Fruit fly (Drosophila melanogaster) whole organism, prepupa: ENCODE data around the gene CG12316.

ENCODE experiments used
- Blimp-1 ChIP-seq: fragments of 200-800 bp; sonication (Bioruptor generic); optimal IDR thresholded peaks from 3 replicates; lab custom pipeline; 2017; ENCODE audit warnings: missing biosample characterization, missing genetic modification characterization, mild to moderate bottlenecking, moderate library complexity, missing genetic modification reagents
- CG10631 ChIP-seq: fragments of 200-800 bp; sonication (Bioruptor generic); optimal IDR thresholded peaks from 2 replicates; lab custom pipeline; 2016; ENCODE audit warnings: missing biosample characterization, missing genetic modification characterization
- CG10669 ChIP-seq: fragments of 200-800 bp; sonication (Bioruptor generic); optimal IDR thresholded peaks from 3 replicates; lab custom pipeline; 2018; ENCODE audit warnings: missing biosample characterization, mild to moderate bottlenecking, missing genetic modification characterization, moderate library complexity
- CG11294 ChIP-seq: fragments of 200-800 bp; sonication (Bioruptor generic); IDR thresholded peaks from 2 replicates; pipeline ENCODE4 v1.3.6; 2022; ENCODE audit warnings: missing biosample characterization, missing genetic modification characterization
- CG11902 ChIP-seq: fragments of 200-800 bp; sonication (Bioruptor generic); optimal IDR thresholded peaks from 3 replicates; lab custom pipeline; 2016; ENCODE audit warnings: missing biosample characterization, missing genetic modification characterization
- CG1621 ChIP-seq: fragments of 200-800 bp; sonication (Bioruptor generic); optimal IDR thresholded peaks from 3 replicates; lab custom pipeline; 2018; ENCODE audit warnings: missing biosample characterization, mild to moderate bottlenecking, missing genetic modification characterization
- CG16779 ChIP-seq: fragments of 200-800 bp; sonication (Bioruptor generic); optimal IDR thresholded peaks from 3 replicates; lab custom pipeline; 2017; ENCODE audit warnings: missing biosample characterization, mild to moderate bottlenecking, missing genetic modification characterization
- CG3032 ChIP-seq: fragments of 200-800 bp; optimal IDR thresholded peaks from 2 replicates; lab custom pipeline; 2019; ENCODE audit warnings: missing biosample characterization, mild to moderate bottlenecking, missing genetic modification characterization, moderate library complexity
- CG31627 ChIP-seq: fragments of 200-800 bp; sonication (Bioruptor generic); optimal IDR thresholded peaks from 3 replicates; lab custom pipeline; 2016; ENCODE audit warnings: missing biosample characterization, missing genetic modification characterization
- CG32006 ChIP-seq: fragments of 200-800 bp; sonication (Bioruptor generic); optimal IDR thresholded peaks from 3 replicates; lab custom pipeline; 2017; ENCODE audit warnings: missing biosample characterization, mild to moderate bottlenecking, missing genetic modification characterization
- CG34406 ChIP-seq: fragments of 200-800 bp; sonication (Bioruptor generic); optimal IDR thresholded peaks from 3 replicates; lab custom pipeline; 2016; ENCODE audit warnings: missing biosample characterization, missing genetic modification characterization
- CG6276 ChIP-seq: fragments of 200-800 bp; sonication (Bioruptor generic); optimal IDR thresholded peaks from 2 replicates; lab custom pipeline; 2017; ENCODE audit warnings: missing biosample characterization, mild to moderate bottlenecking, missing genetic modification characterization
- CG6792 ChIP-seq: fragments of 200-800 bp; sonication (Bioruptor generic); optimal IDR thresholded peaks from 3 replicates; lab custom pipeline; 2016; ENCODE audit warnings: missing biosample characterization, missing genetic modification characterization
- CG6808 ChIP-seq: fragments of 200-800 bp; sonication (Bioruptor generic); optimal IDR thresholded peaks from 3 replicates; lab custom pipeline; 2017; ENCODE audit warnings: missing biosample characterization, missing genetic modification characterization, mild to moderate bottlenecking, moderate library complexity, missing genetic modification reagents
- CG6854 ChIP-seq: fragments of 200-800 bp; sonication (Bioruptor generic); optimal IDR thresholded peaks from 2 replicates; lab custom pipeline; 2017; ENCODE audit warnings: missing biosample characterization, mild to moderate bottlenecking, missing genetic modification characterization
- CG7368 ChIP-seq: fragments of 200-800 bp; sonication (Bioruptor generic); optimal IDR thresholded peaks from 3 replicates; lab custom pipeline; 2016; ENCODE audit warnings: missing biosample characterization, missing genetic modification characterization
- CG8119 ChIP-seq: fragments of 200-800 bp; sonication (Bioruptor generic); IDR thresholded peaks from 3 replicates; pipeline ENCODE4 v1.3.6; 2022; ENCODE audit warnings: missing biosample characterization, missing genetic modification characterization
- CG8319 ChIP-seq: fragments of 200-800 bp; sonication (Bioruptor generic); optimal IDR thresholded peaks from 3 replicates; lab custom pipeline; 2016; ENCODE audit warnings: missing biosample characterization, missing genetic modification characterization
- CG8632 ChIP-seq: fragments of 200-800 bp; sonication (Bioruptor generic); optimal IDR thresholded peaks from 3 replicates; lab custom pipeline; 2016; ENCODE audit warnings: missing biosample characterization, missing genetic modification characterization
- Eip75B ChIP-seq: fragments of 200-800 bp; sonication (Bioruptor generic); optimal IDR thresholded peaks from 3 replicates; lab custom pipeline; 2016; ENCODE audit warnings: missing biosample characterization, missing genetic modification characterization
- Eip78C ChIP-seq: fragments of 200-800 bp; sonication (Bioruptor generic); peaks from one replicate; lab custom pipeline; 2016; ENCODE audit warnings: missing biosample characterization, missing genetic modification characterization
- Eip93F ChIP-seq: fragments of 200-800 bp; sonication (Bioruptor generic); optimal IDR thresholded peaks from 2 replicates; lab custom pipeline; 2016; ENCODE audit warnings: missing biosample characterization, mild to moderate bottlenecking, missing genetic modification characterization
- Ets21C ChIP-seq: fragments of 200-800 bp; sonication (Bioruptor generic); optimal IDR thresholded peaks from 3 replicates; lab custom pipeline; 2016; ENCODE audit warnings: missing biosample characterization, missing genetic modification characterization
- Gug ChIP-seq: fragments of 200-800 bp; sonication (Bioruptor generic); IDR thresholded peaks from 2 replicates; pipeline ENCODE4 v1.3.6; 2022; ENCODE audit warnings: missing biosample characterization, missing genetic modification characterization
- Hr38 ChIP-seq: sonication (Bioruptor generic); optimal IDR thresholded peaks from 2 replicates; lab custom pipeline; 2016; ENCODE audit warnings: missing biosample characterization, missing genetic modification characterization
- Hr39 ChIP-seq: fragments of 200-800 bp; sonication (Bioruptor generic); optimal IDR thresholded peaks from 2 replicates; lab custom pipeline; 2016; ENCODE audit warnings: missing biosample characterization, missing genetic modification characterization
- Met ChIP-seq: fragments of 200-800 bp; sonication (Bioruptor generic); optimal IDR thresholded peaks from 3 replicates; lab custom pipeline; 2016; ENCODE audit warnings: missing biosample characterization, missing genetic modification characterization
- OdsH ChIP-seq: fragments of 200-800 bp; sonication (Bioruptor generic); optimal IDR thresholded peaks from 3 replicates; lab custom pipeline; 2016; ENCODE audit warnings: missing biosample characterization, missing genetic modification characterization
- Smox ChIP-seq: fragments of 200-800 bp; sonication (Bioruptor generic); optimal IDR thresholded peaks from 3 replicates; lab custom pipeline; 2016; ENCODE audit warnings: missing biosample characterization, missing genetic modification characterization
- Sox14 ChIP-seq: fragments of 200-800 bp; sonication (Bioruptor generic); optimal IDR thresholded peaks from 3 replicates; lab custom pipeline; 2016; ENCODE audit warnings: missing biosample characterization, missing genetic modification characterization
- Sox15 ChIP-seq: fragments of 200-800 bp; sonication (Bioruptor generic); optimal IDR thresholded peaks from 3 replicates; lab custom pipeline; 2016; ENCODE audit warnings: missing biosample characterization, missing genetic modification characterization
- acj6 ChIP-seq: fragments of 200-800 bp; sonication (Bioruptor generic); optimal IDR thresholded peaks from 3 replicates; lab custom pipeline; 2016; ENCODE audit warnings: missing biosample characterization, missing genetic modification characterization
- cyc ChIP-seq: fragments of 200-800 bp; sonication (Bioruptor generic); optimal IDR thresholded peaks from 3 replicates; lab custom pipeline; 2016; ENCODE audit warnings: missing biosample characterization, missing genetic modification characterization
- dac ChIP-seq: fragments of 200-800 bp; sonication (Bioruptor generic); optimal IDR thresholded peaks from 2 replicates; lab custom pipeline; 2017; ENCODE audit warnings: missing biosample characterization, mild to moderate bottlenecking, missing genetic modification characterization
- dsx ChIP-seq: fragments of 200-800 bp; optimal IDR thresholded peaks from 3 replicates; lab custom pipeline; 2019; ENCODE audit warnings: missing biosample characterization, mild to moderate bottlenecking, missing genetic modification characterization, moderate library complexity; ENCODE audit not compliant: poor library complexity, severe bottlenecking
- esn ChIP-seq: fragments of 200-800 bp; sonication (Bioruptor generic); optimal IDR thresholded peaks from 2 replicates; lab custom pipeline; 2016; ENCODE audit warnings: missing biosample characterization, mild to moderate bottlenecking, missing genetic modification characterization, moderate library complexity
- fd59A ChIP-seq: fragments of 200-800 bp; sonication (Bioruptor generic); optimal IDR thresholded peaks from 2 replicates; lab custom pipeline; 2017; ENCODE audit warnings: missing biosample characterization, mild to moderate bottlenecking, missing genetic modification characterization, missing genetic modification reagents
- fkh ChIP-seq: fragments of 200-800 bp; sonication (Bioruptor generic); optimal IDR thresholded peaks from 3 replicates; lab custom pipeline; 2017; ENCODE audit warnings: missing biosample characterization, mild to moderate bottlenecking, missing genetic modification characterization, moderate library complexity
- lz ChIP-seq: fragments of 200-800 bp; sonication (Bioruptor generic); optimal IDR thresholded peaks from 3 replicates; lab custom pipeline; 2016; ENCODE audit warnings: missing biosample characterization, missing genetic modification characterization
- net ChIP-seq: fragments of 200-800 bp; sonication (Bioruptor generic); optimal IDR thresholded peaks from 3 replicates; lab custom pipeline; 2016; ENCODE audit warnings: missing biosample characterization, missing genetic modification characterization
- salr ChIP-seq, 2 experiments: fragments of 200-800 bp; sonication (Bioruptor generic); optimal IDR thresholded peaks; 3 replicates each; lab custom pipeline; 2016 to 2018; ENCODE audit warnings: missing biosample characterization in 2 of 2, missing genetic modification characterization in 2 of 2, mild to moderate bottlenecking in 1 of 2
- spab ChIP-seq: fragments of 200-800 bp; sonication (Bioruptor generic); optimal IDR thresholded peaks from 2 replicates; lab custom pipeline; 2017; ENCODE audit warnings: missing biosample characterization, mild to moderate bottlenecking, missing genetic modification characterization, missing genetic modification reagents
- ss ChIP-seq, 2 experiments: fragments of 200-800 bp; sonication (Bioruptor generic); optimal IDR thresholded peaks; 2 replicates in 1 of 2; 3 replicates in 1 of 2; lab custom pipeline; 2017 to 2018; ENCODE audit warnings: mild to moderate bottlenecking in 2 of 2, missing biosample characterization in 2 of 2, missing genetic modification characterization in 2 of 2, moderate library complexity in 1 of 2
- topi ChIP-seq: fragments of 200-800 bp; sonication (Bioruptor generic); optimal IDR thresholded peaks from 3 replicates; lab custom pipeline; 2016; ENCODE audit warnings: missing biosample characterization, missing genetic modification characterization
- vri ChIP-seq: fragments of 200-800 bp; sonication (Bioruptor generic); optimal IDR thresholded peaks from 3 replicates; lab custom pipeline; 2016; ENCODE audit warnings: missing biosample characterization, mild to moderate bottlenecking, missing genetic modification characterization

Gene CG12316

dm6 chr3L:15104849-15105555, 31.7 kb downstream of the CG12316 start (continued):
- TF ChIP-seq spab (peak; percentile 85), CG8319 (peak; percentile 80), Hr38 (GFP tag; lab: Kevin White, UChicago) (peak; percentile 17), cyc (GFP tag; lab: Kevin White, UChicago) (peak; percentile 92), CG6808 (GFP tag; lab: Kevin White, UChicago) (peak; percentile 91), CG10631 (GFP tag; lab: Kevin White, UChicago) (peak; percentile 91), CG8632 (GFP tag; lab: Kevin White, UChicago) (peak; percentile 89), CG11902 (GFP tag; lab: Kevin White, UChicago) (peak; percentile 91), CG32006 (GFP tag; lab: Kevin White, UChicago) (peak; percentile 96)
- TF ChIP-seq, all 60 proteins: peak for 58

- TF ChIP-seq CG10631 (GFP tag; lab: Kevin White, UChicago) (no peak), CG6792 (no peak), CG8119 (GFP tag; lab: Robert Waterston, UW) (no peak), CG6854 (GFP tag; lab: Kevin White, UChicago) (peak; percentile 99), Hr38 (GFP tag; lab: Kevin White, UChicago) (no peak), vri (GFP tag; lab: Kevin White, UChicago) (no peak), dsx (GFP tag; lab: Kevin White, UChicago) (no peak), ss (GFP tag; optimal IDR thresholded peaks at IDR 0.05; lab: Kevin White, UChicago) (peak; percentile 26 to 76), lz (GFP tag; lab: Kevin White, UChicago) (no peak), spab (no peak), net (peak; percentile 42), fkh (no peak), Blimp-1 (GFP tag; lab: Kevin White, UChicago) (peak; percentile 2), cyc (GFP tag; lab: Kevin White, UChicago) (no peak), CG11294 (GFP tag; lab: Robert Waterston, UW) (no peak), CG6808 (GFP tag; lab: Kevin White, UChicago) (no peak), CG8632 (GFP tag; lab: Kevin White, UChicago) (no peak), Eip75B (GFP tag; lab: Kevin White, UChicago) (peak; percentile 10), OdsH (GFP tag; lab: Kevin White, UChicago) (no peak), Hr39 (GFP tag; lab: Kevin White, UChicago) (no peak), CG3032 (tag; lab: Kevin White, UChicago) (peak; percentile 2), CG32006 (GFP tag; lab: Kevin White, UChicago) (no peak), dac (no peak), esn (GFP tag; lab: Kevin White, UChicago) (no peak), Sox14 (GFP tag; lab: Kevin White, UChicago) (no peak), Eip93F (GFP tag; lab: Kevin White, UChicago) (no peak), CG31627 (GFP tag; lab: Kevin White, UChicago) (no peak), salr (GFP tag; optimal IDR thresholded peaks at IDR 0.05; lab: Kevin White, UChicago) (peak in 1 of 2 experiments; percentile 1), Gug (peak; percentile 19; the same call in 1 of the 2 replicates), Sox15 (GFP tag; lab: Kevin White, UChicago) (no peak), CG34406 (peak; percentile 10), CG1621 (tag; lab: Kevin White, UChicago) (peak; percentile 19), Smox (GFP tag; lab: Kevin White, UChicago) (no peak), fd59A (GFP tag; lab: Kevin White, UChicago) (no peak), CG10669 (no peak), acj6 (no peak), CG16779 (tag; lab: Kevin White, UChicago) (no peak), CG6276 (GFP tag; lab: Kevin White, UChicago) (no peak), CG11902 (GFP tag; lab: Kevin White, UChicago) (no peak), topi (GFP tag; lab: Kevin White, UChicago) (no peak), Met (peak; percentile 17), CG7368 (GFP tag; lab: Kevin White, UChicago) (no peak), Ets21C (GFP tag; lab: Kevin White, UChicago) (no peak), Eip78C (peak; percentile 49)
Observed at dm6 chr3L:15103988-15104848, 32.5 kb downstream of the CG12316 start.
